Worm (Caenorhabditis elegans): ENCODE measurements around the gene kcnl-1.
"Not testable (repeated sequence)": the region's sequence is repeated elsewhere in the genome, so short reads cannot be mapped to it uniquely, and the experiment has no call there.

DNA sequence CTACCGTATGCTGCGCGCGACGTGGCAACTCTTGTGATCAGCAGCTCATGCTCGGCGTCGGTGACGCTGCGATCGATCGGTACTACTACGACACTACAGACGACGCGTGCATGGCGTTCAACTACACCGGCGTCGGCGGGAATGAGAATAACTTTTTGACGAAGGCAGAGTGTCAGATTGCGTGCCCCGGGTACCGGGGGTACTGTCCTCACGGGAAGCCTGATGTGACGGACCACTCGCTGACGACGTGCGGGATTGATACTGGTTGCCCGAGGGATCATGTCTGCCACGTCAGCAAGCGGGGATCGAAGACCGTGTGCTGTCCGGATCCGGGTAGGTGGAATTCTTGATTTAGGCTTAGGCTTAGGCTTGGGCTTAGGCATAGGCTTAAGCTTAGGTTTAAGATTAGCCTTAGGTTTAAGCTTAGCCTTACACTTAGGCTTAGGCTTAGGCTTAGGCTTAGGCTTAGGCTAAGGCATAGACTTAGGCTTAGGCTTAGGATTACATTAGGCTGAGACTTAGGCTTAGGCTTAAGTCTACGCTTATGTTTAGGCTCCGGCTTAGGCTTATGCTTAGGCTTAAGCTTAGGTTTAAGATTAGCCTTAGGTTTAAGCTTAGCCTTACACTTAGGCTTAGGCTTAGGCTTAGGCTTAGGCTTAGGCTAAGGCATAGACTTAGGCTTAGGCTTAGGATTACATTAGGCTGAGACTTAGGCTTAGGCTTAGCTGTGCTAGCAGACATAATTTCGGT is 47.4 kb upstream of the kcnl-1 start:
- not testable (repeated sequence) for TF ChIP-seq pha-4 (tag; optimal IDR thresholded peaks at IDR 0.05); let-607 (tag; optimal IDR thresholded peaks at IDR 0.05); ama-1 (optimal IDR thresholded peaks at IDR 0.05); ama-1 (GFP tag; optimal IDR thresholded peaks at IDR 0.05); K11D2.4 (GFP tag; IDR thresholded peaks at IDR 0.05)
